Worm (Caenorhabditis elegans) whole organism, L2 larva: ENCODE data around the gene Y116A8C.468.

Experiments
- F13H6.1 ChIP-seq: sonication (generic microtip); optimal IDR thresholded peaks from 2 replicates; lab custom pipeline; 2016; ENCODE audit warnings: missing genetic modification characterization, missing compliant biosample characterization
- ZK546.5 ChIP-seq: sonication (generic microtip); optimal IDR thresholded peaks from 2 replicates; lab custom pipeline; 2017; ENCODE audit warnings: missing biosample characterization, missing genetic modification characterization
- aly-2 ChIP-seq: fragments of 150-350 bp; optimal IDR thresholded peaks from 2 replicates; lab custom pipeline; 2014; ENCODE audit warnings: missing biosample characterization, missing genetic modification characterization
- ama-1 ChIP-seq: fragments of 150-350 bp; optimal IDR thresholded peaks from 2 replicates; lab custom pipeline; 2018; ENCODE audit warnings: inconsistent platforms
- ceh-16 ChIP-seq: fragments of 150-350 bp; optimal IDR thresholded peaks from 2 replicates; lab custom pipeline; 2014; ENCODE audit warnings: missing biosample characterization, missing genetic modification characterization
- lin-39 ChIP-seq: fragments of 150-350 bp; optimal IDR thresholded peaks from 2 replicates; lab custom pipeline; 2014; ENCODE audit warnings: missing biosample characterization, missing genetic modification reagents, missing genetic modification characterization
- mdl-1 ChIP-seq, 2 experiments: fragments of 150-350 bp in 1 of 2; sonication (generic microtip) in 1 of 2; optimal IDR thresholded peaks; 2 replicates each; lab custom pipeline; 2017; ENCODE audit warnings: missing biosample characterization in 2 of 2, missing genetic modification characterization in 2 of 2
- nhr-77 ChIP-seq: fragments of 150-350 bp; optimal IDR thresholded peaks from 2 replicates; lab custom pipeline; 2014; ENCODE audit warnings: missing biosample characterization, missing genetic modification characterization
- skn-1 ChIP-seq: sonication (generic microtip); optimal IDR thresholded peaks from 2 replicates; lab custom pipeline; 2017; ENCODE audit warnings: missing biosample characterization, missing genetic modification characterization
- unc-55 ChIP-seq: fragments of 150-350 bp; sonication (generic microtip); optimal IDR thresholded peaks from 3 replicates; lab custom pipeline; 2014; ENCODE audit warnings: missing biosample characterization, missing genetic modification reagents, missing genetic modification characterization
- unc-62 ChIP-seq: fragments of 150-350 bp; optimal IDR thresholded peaks from 2 replicates; lab custom pipeline; 2014; ENCODE audit warnings: missing biosample characterization, missing genetic modification reagents, missing genetic modification characterization
- ztf-11 ChIP-seq: sonication (generic microtip); optimal IDR thresholded peaks from 2 replicates; lab custom pipeline; 2017; ENCODE audit warnings: missing biosample characterization, missing genetic modification characterization
- ztf-4 ChIP-seq: fragments of 150-350 bp; optimal IDR thresholded peaks from 2 replicates; lab custom pipeline; 2014; ENCODE audit warnings: missing biosample characterization, missing genetic modification characterization

- no peak for TF ChIP-seq aly-2 (tag; lab: Kevin White, UChicago)
- no peak for TF ChIP-seq nhr-77 (tag; lab: Kevin White, UChicago)
- no peak for TF ChIP-seq ama-1
- TF ChIP-seq ZK546.5 = no peak
- TF ChIP-seq mdl-1 (tag; optimal IDR thresholded peaks at IDR 0.05; lab: Kevin White, UChicago) = no peak
- no peak for TF ChIP-seq ztf-11 (tag; lab: Kevin White, UChicago)
- no peak for TF ChIP-seq F13H6.1 (tag; lab: Kevin White, UChicago)
- TF ChIP-seq skn-1 (tag; lab: Kevin White, UChicago) = no peak
- TF ChIP-seq unc-55 (GFP tag; lab: Kevin White, UChicago) = no peak
- TF ChIP-seq ceh-16 (tag; lab: Kevin White, UChicago) = no peak
- no peak for TF ChIP-seq unc-62 (GFP tag; lab: Kevin White, UChicago)
- TF ChIP-seq ztf-4 (tag; lab: Kevin White, UChicago) = no peak
- no peak for TF ChIP-seq lin-39
These were observed 34.2 kb downstream of the Y116A8C.468 start for ce11 chrIV:16952389-16952788.
